Worm (Caenorhabditis elegans) whole organism, L2 larva: ENCODE data around the gene ZK1307.2.

Experiments
- C34F6.9 ChIP-seq: fragments of 150-350 bp; optimal IDR thresholded peaks from 2 replicates; lab custom pipeline; 2014; ENCODE audit warnings: missing biosample characterization, missing genetic modification characterization
- F13H6.1 ChIP-seq: sonication (generic microtip); optimal IDR thresholded peaks from 2 replicates; lab custom pipeline; 2016; ENCODE audit warnings: missing genetic modification characterization, missing compliant biosample characterization
- R02D3.7 ChIP-seq: fragments of 150-350 bp; optimal IDR thresholded peaks from 2 replicates; lab custom pipeline; 2014; ENCODE audit warnings: missing biosample characterization, missing genetic modification characterization
- Y55F3AM.14 ChIP-seq: fragments of 200-800 bp; sonication (Bioruptor generic); optimal IDR thresholded peaks from 2 replicates; lab custom pipeline; 2018; ENCODE audit warnings: mild to moderate bottlenecking, missing genetic modification characterization, missing compliant biosample characterization
- ZK546.5 ChIP-seq: sonication (generic microtip); optimal IDR thresholded peaks from 2 replicates; lab custom pipeline; 2017; ENCODE audit warnings: missing biosample characterization, missing genetic modification characterization
- aly-2 ChIP-seq: fragments of 150-350 bp; optimal IDR thresholded peaks from 2 replicates; lab custom pipeline; 2014; ENCODE audit warnings: missing biosample characterization, missing genetic modification characterization
- ama-1 ChIP-seq: fragments of 150-350 bp; optimal IDR thresholded peaks from 2 replicates; lab custom pipeline; 2018; ENCODE audit warnings: inconsistent platforms
- blmp-1 ChIP-seq: sonication (generic microtip); optimal IDR thresholded peaks from 2 replicates; lab custom pipeline; 2017; ENCODE audit warnings: missing genetic modification characterization, mild to moderate bottlenecking, missing compliant biosample characterization, antibody characterized with exemption, moderate library complexity; ENCODE audit not compliant: insufficient read depth
- ceh-82 ChIP-seq: fragments of 150-350 bp; optimal IDR thresholded peaks from 2 replicates; lab custom pipeline; 2014; ENCODE audit warnings: missing biosample characterization, missing genetic modification characterization
- crh-2 ChIP-seq: sonication (generic microtip); optimal IDR thresholded peaks from 2 replicates; lab custom pipeline; 2017; ENCODE audit warnings: missing biosample characterization, missing genetic modification characterization
- dmd-4 ChIP-seq: sonication (generic microtip); optimal IDR thresholded peaks from 2 replicates; lab custom pipeline; 2017; ENCODE audit warnings: missing biosample characterization, missing genetic modification characterization
- elt-1 ChIP-seq: fragments of 150-350 bp; optimal IDR thresholded peaks from 2 replicates; lab custom pipeline; 2014; ENCODE audit warnings: missing biosample characterization, missing genetic modification characterization
- elt-3 ChIP-seq: sonication (generic microtip); optimal IDR thresholded peaks from 2 replicates; lab custom pipeline; 2017; ENCODE audit warnings: missing biosample characterization, missing genetic modification characterization
- fos-1 ChIP-seq: fragments of 150-350 bp; optimal IDR thresholded peaks from 2 replicates; lab custom pipeline; 2014; ENCODE audit warnings: missing biosample characterization, missing genetic modification characterization
- gmeb-1 ChIP-seq: fragments of 150-350 bp; optimal IDR thresholded peaks from 2 replicates; lab custom pipeline; 2014; ENCODE audit warnings: missing biosample characterization, missing genetic modification characterization
- lin-11 ChIP-seq: fragments of 150-350 bp; sonication (generic microtip); optimal IDR thresholded peaks from 2 replicates; lab custom pipeline; 2014; ENCODE audit warnings: missing biosample characterization, missing genetic modification characterization, inconsistent platforms, mixed read lengths
- lin-39 ChIP-seq: fragments of 150-350 bp; optimal IDR thresholded peaks from 2 replicates; lab custom pipeline; 2014; ENCODE audit warnings: missing biosample characterization, missing genetic modification reagents, missing genetic modification characterization
- lsy-2 ChIP-seq, 2 experiments: fragments of 150-350 bp in 1 of 2; sonication (generic microtip) in 1 of 2; optimal IDR thresholded peaks; 2 replicates each; lab custom pipeline; 2014 to 2017; ENCODE audit warnings: missing biosample characterization in 2 of 2, missing genetic modification characterization in 2 of 2
- mab-5 ChIP-seq: fragments of 150-350 bp; optimal IDR thresholded peaks from 2 replicates; lab custom pipeline; 2014; ENCODE audit warnings: missing biosample characterization, missing genetic modification characterization
- mbf-1 ChIP-seq: sonication (generic microtip); optimal IDR thresholded peaks from 2 replicates; lab custom pipeline; 2017; ENCODE audit warnings: missing biosample characterization, missing genetic modification characterization
- nhr-10 ChIP-seq: sonication (generic microtip); optimal IDR thresholded peaks from 2 replicates; lab custom pipeline; 2017; ENCODE audit warnings: missing biosample characterization, missing genetic modification characterization
- nhr-11 ChIP-seq: fragments of 150-350 bp; optimal IDR thresholded peaks from 2 replicates; lab custom pipeline; 2014; ENCODE audit warnings: missing biosample characterization, missing genetic modification characterization
- nhr-12 ChIP-seq: fragments of 150-350 bp; optimal IDR thresholded peaks from 2 replicates; lab custom pipeline; 2014; ENCODE audit warnings: missing biosample characterization, missing genetic modification characterization
- nhr-129 ChIP-seq: fragments of 150-350 bp; optimal IDR thresholded peaks from 2 replicates; lab custom pipeline; 2014; ENCODE audit warnings: missing biosample characterization, missing genetic modification characterization
- nhr-21 ChIP-seq: fragments of 150-350 bp; optimal IDR thresholded peaks from 2 replicates; lab custom pipeline; 2014; ENCODE audit warnings: missing biosample characterization, missing genetic modification characterization
- nhr-237 ChIP-seq: fragments of 150-350 bp; optimal IDR thresholded peaks from 2 replicates; lab custom pipeline; 2014; ENCODE audit warnings: missing biosample characterization, missing genetic modification characterization
- nhr-25 ChIP-seq: fragments of 150-350 bp; sonication (generic microtip); optimal IDR thresholded peaks from 3 replicates; lab custom pipeline; 2014; ENCODE audit warnings: missing biosample characterization, missing genetic modification characterization
- nhr-77 ChIP-seq: fragments of 150-350 bp; optimal IDR thresholded peaks from 2 replicates; lab custom pipeline; 2014; ENCODE audit warnings: missing biosample characterization, missing genetic modification characterization
- peb-1 ChIP-seq: fragments of 150-350 bp; optimal IDR thresholded peaks from 2 replicates; lab custom pipeline; 2014; ENCODE audit warnings: missing biosample characterization, missing genetic modification characterization
- sem-4 ChIP-seq: fragments of 150-350 bp; optimal IDR thresholded peaks from 2 replicates; lab custom pipeline; 2014; ENCODE audit warnings: missing biosample characterization, missing genetic modification reagents, missing genetic modification characterization
- skn-1 ChIP-seq: sonication (generic microtip); optimal IDR thresholded peaks from 2 replicates; lab custom pipeline; 2017; ENCODE audit warnings: missing biosample characterization, missing genetic modification characterization
- sma-9 ChIP-seq, 2 experiments: fragments of 150-350 bp in 1 of 2; sonication (generic microtip) in 1 of 2; optimal IDR thresholded peaks; 2 replicates each; lab custom pipeline; 2014 to 2016; ENCODE audit warnings: missing genetic modification characterization in 2 of 2, mild to moderate bottlenecking in 1 of 2, missing biosample characterization in 1 of 2, missing compliant biosample characterization in 1 of 2, missing genetic modification reagents in 1 of 2, moderate library complexity in 1 of 2
- snpc-4 ChIP-seq: fragments of 150-350 bp; optimal IDR thresholded peaks from 2 replicates; lab custom pipeline; 2014; ENCODE audit warnings: missing biosample characterization, missing genetic modification characterization
- unc-55 ChIP-seq: fragments of 150-350 bp; sonication (generic microtip); optimal IDR thresholded peaks from 3 replicates; lab custom pipeline; 2014; ENCODE audit warnings: missing biosample characterization, missing genetic modification reagents, missing genetic modification characterization
- unc-62 ChIP-seq: fragments of 150-350 bp; optimal IDR thresholded peaks from 2 replicates; lab custom pipeline; 2014; ENCODE audit warnings: missing biosample characterization, missing genetic modification reagents, missing genetic modification characterization
- ztf-11 ChIP-seq: sonication (generic microtip); optimal IDR thresholded peaks from 2 replicates; lab custom pipeline; 2017; ENCODE audit warnings: missing biosample characterization, missing genetic modification characterization
- ztf-4 ChIP-seq: fragments of 150-350 bp; optimal IDR thresholded peaks from 2 replicates; lab custom pipeline; 2014; ENCODE audit warnings: missing biosample characterization, missing genetic modification characterization

ZK1307.2 gene

ce11 chrII:9624110-9624695 lies 29.5 kb downstream of the ZK1307.2 start, which contains the start of the genes dnj-20 and ZK1307.8:
TSS of gene dnj-20 (minus strand) at chrII:9624176.
TSS of gene ZK1307.8 (plus strand) at chrII:9624613.
- TF ChIP-seq C34F6.9 (tag; lab: Kevin White, UChicago) (peak; percentile 43), gmeb-1 (tag; lab: Kevin White, UChicago) (peak; percentile 15), ceh-82 (tag; lab: Kevin White, UChicago) (no peak), aly-2 (tag; lab: Kevin White, UChicago) (no peak), nhr-237 (tag; lab: Kevin White, UChicago) (no peak), unc-55 (peak; percentile 38), elt-1 (tag; lab: Kevin White, UChicago) (no peak), mab-5 (tag; lab: Kevin White, UChicago) (no peak), unc-62 (no peak), lsy-2 (tag; optimal IDR thresholded peaks at IDR 0.05; lab: Kevin White, UChicago) (peak in 1 of 2 experiments; percentile 55), skn-1 (tag; lab: Kevin White, UChicago) (no peak), blmp-1 (tag; lab: Kevin White, UChicago) (no peak), peb-1 (tag; lab: Kevin White, UChicago) (no peak), lin-11 (tag; lab: Kevin White, UChicago) (no peak), fos-1 (tag; lab: Kevin White, UChicago) (peak; percentile 23), F13H6.1 (tag; lab: Kevin White, UChicago) (no peak), nhr-10 (tag; lab: Kevin White, UChicago) (no peak), crh-2 (tag; lab: Kevin White, UChicago) (peak; percentile 79)

ce11 chrII:9621913-9622348 lies 31.8 kb downstream of the ZK1307.2 start:
- peak; percentile 43 for TF ChIP-seq F13H6.1 (tag; lab: Kevin White, UChicago)
- TF ChIP-seq sma-9 (GFP tag; optimal IDR thresholded peaks at IDR 0.05; lab: Kevin White, UChicago), result peak; percentile 9
- no peak for TF ChIP-seq sma-9 (tag; optimal IDR thresholded peaks at IDR 0.05; lab: Kevin White, UChicago)
- no peak for TF ChIP-seq nhr-11 (tag; lab: Kevin White, UChicago)
- peak; percentile 40 for TF ChIP-seq crh-2 (tag; lab: Kevin White, UChicago)
- TF ChIP-seq blmp-1 (tag; lab: Kevin White, UChicago), result peak; percentile 13
- peak; percentile 21 for TF ChIP-seq C34F6.9 (tag; lab: Kevin White, UChicago)
- TF ChIP-seq ceh-82 (tag; lab: Kevin White, UChicago), result no peak

ce11 chrII:9621121-9621520 lies 32.6 kb downstream of the ZK1307.2 start:
- TF ChIP-seq ceh-82 (tag; lab: Kevin White, UChicago) (no peak), ztf-11 (tag; lab: Kevin White, UChicago) (no peak), skn-1 (tag; lab: Kevin White, UChicago) (no peak), nhr-12 (tag; lab: Kevin White, UChicago) (no peak), nhr-237 (tag; lab: Kevin White, UChicago) (no peak), ztf-4 (tag; lab: Kevin White, UChicago) (no peak), gmeb-1 (tag; lab: Kevin White, UChicago) (no peak), nhr-77 (tag; lab: Kevin White, UChicago) (no peak), lsy-2 (tag; optimal IDR thresholded peaks at IDR 0.05; lab: Kevin White, UChicago) (peak in 1 of 2 experiments; percentile 24), R02D3.7 (tag; lab: Kevin White, UChicago) (no peak), nhr-25 (tag; lab: Kevin White, UChicago) (no peak), F13H6.1 (tag; lab: Kevin White, UChicago) (peak; percentile 70), nhr-11 (tag; lab: Kevin White, UChicago) (no peak), mbf-1 (tag; lab: Kevin White, UChicago) (no peak), nhr-21 (tag; lab: Kevin White, UChicago) (no peak), snpc-4 (tag; lab: Kevin White, UChicago) (no peak), unc-55 (peak; percentile 1), dmd-4 (tag; lab: Kevin White, UChicago) (no peak), sma-9 (GFP tag; optimal IDR thresholded peaks at IDR 0.05; lab: Kevin White, UChicago) (peak; percentile 50), sma-9 (tag; optimal IDR thresholded peaks at IDR 0.05; lab: Kevin White, UChicago) (no peak), lin-39 (no peak), ama-1 (lab: Kevin White, UChicago) (no peak), elt-3 (no peak), nhr-129 (tag; lab: Kevin White, UChicago) (peak; percentile 43), blmp-1 (tag; lab: Kevin White, UChicago) (no peak), Y55F3AM.14 (GFP tag; lab: Kevin White, UChicago) (no peak), C34F6.9 (tag; lab: Kevin White, UChicago) (peak; percentile 61), aly-2 (tag; lab: Kevin White, UChicago) (no peak), lin-11 (tag; lab: Kevin White, UChicago) (no peak), sem-4 (tag; lab: Kevin White, UChicago) (no peak), ZK546.5 (no peak)
